Worm (Caenorhabditis elegans): Measurements from ENCODE around the gene npax-2.

ce11 chrX:2118162-2118561 is 31.7 kb downstream of the npax-2 start, which contains the start of gene swip-10:
- no peak for TF ChIP-seq D1046.2 (GFP tag; IDR thresholded peaks at IDR 0.05)
- TF ChIP-seq vab-7 (GFP tag; IDR thresholded peaks at IDR 0.05), result no peak
- no peak for TF ChIP-seq ceh-28 (tag; optimal IDR thresholded peaks at IDR 0.05)
- no peak for TF ChIP-seq aha-1 (tag)
- TF ChIP-seq R02D3.7 (tag; optimal IDR thresholded peaks at IDR 0.05), result no peak
- TF ChIP-seq aly-2 (tag; optimal IDR thresholded peaks at IDR 0.05), result no peak
- no peak for TF ChIP-seq lin-1 (GFP tag; IDR thresholded peaks at IDR 0.05)
- TF ChIP-seq lin-39 (tag; optimal IDR thresholded peaks at IDR 0.05), result no peak
- no peak for TF ChIP-seq fos-1 (tag; optimal IDR thresholded peaks at IDR 0.05)
- no peak for TF ChIP-seq nhr-237 (tag; optimal IDR thresholded peaks at IDR 0.05)

All from whole organism, L4 larva.